Worm (Caenorhabditis elegans) whole organism, young adult: ENCODE results near the gene col-71.
A peak's percentile ranks its signal among the peaks of the same experiment; 100 is the strongest.

Source experiments
- B0019.2 ChIP-seq: fragments of 200-800 bp; sonication (Bioruptor generic); conservative IDR thresholded peaks from 2 replicates; pipeline ENCODE4 v1.3.6; 2022; ENCODE audit warnings: missing genetic modification reagents, missing genetic modification characterization, missing compliant biosample characterization
- B0035.1 ChIP-seq: sonication (generic microtip); optimal IDR thresholded peaks from 2 replicates; lab custom pipeline; 2016; ENCODE audit warnings: missing genetic modification characterization, mild to moderate bottlenecking, missing compliant biosample characterization, missing genotype, missing genetic modification reagents
- B0336.3 ChIP-seq: fragments of 200-800 bp; sonication (Bioruptor generic); IDR thresholded peaks from 2 replicates; pipeline ENCODE4 v1.3.6; 2022; ENCODE audit warnings: missing genetic modification characterization, missing compliant biosample characterization
- C06A6.2 ChIP-seq: fragments of 200-800 bp; sonication (Bioruptor generic); conservative IDR thresholded peaks from 2 replicates; pipeline ENCODE4 v1.3.6; 2022; ENCODE audit warnings: missing genetic modification characterization, missing compliant biosample characterization
- C17E4.6 ChIP-seq: fragments of 200-800 bp; sonication (Bioruptor generic); IDR thresholded peaks from 2 replicates; pipeline ENCODE4 v1.3.6; 2022; ENCODE audit warnings: missing genetic modification reagents, missing genetic modification characterization, missing compliant biosample characterization
- D2030.7 ChIP-seq: fragments of 200-800 bp; sonication (Bioruptor generic); IDR thresholded peaks from 2 replicates; pipeline ENCODE4 v1.3.6; 2022; ENCODE audit warnings: missing genetic modification reagents, missing genetic modification characterization, missing compliant biosample characterization
- F10E7.11 ChIP-seq: sonication (generic microtip); optimal IDR thresholded peaks from 2 replicates; lab custom pipeline; 2017; ENCODE audit warnings: mild to moderate bottlenecking, missing genetic modification characterization, moderate library complexity, missing compliant biosample characterization
- F39B2.1 ChIP-seq: fragments of 200-800 bp; sonication (Bioruptor generic); IDR thresholded peaks from 2 replicates; pipeline ENCODE4 v1.3.6; 2022; ENCODE audit warnings: missing genetic modification reagents, missing genetic modification characterization, missing compliant biosample characterization
- F49E8.2 ChIP-seq: sonication (generic microtip); optimal IDR thresholded peaks from 3 replicates; lab custom pipeline; 2017; ENCODE audit warnings: missing genetic modification characterization, mild to moderate bottlenecking, missing compliant biosample characterization, antibody characterized with exemption, moderate library complexity; ENCODE audit not compliant: insufficient read depth
- F52B5.7 ChIP-seq: sonication (generic microtip); optimal IDR thresholded peaks from 2 replicates; lab custom pipeline; 2016; ENCODE audit warnings: mild to moderate bottlenecking, missing genetic modification characterization, missing compliant biosample characterization
- F55B11.4 ChIP-seq: sonication (generic microtip); optimal IDR thresholded peaks from 2 replicates; lab custom pipeline; 2016; ENCODE audit warnings: missing compliant biosample characterization, missing genetic modification characterization, borderline replicate concordance; ENCODE audit not compliant: insufficient read depth
- F57C9.4 ChIP-seq: sonication (generic microtip); optimal IDR thresholded peaks from 2 replicates; lab custom pipeline; 2017; ENCODE audit warnings: mild to moderate bottlenecking, missing genetic modification characterization, missing compliant biosample characterization
- T26A5.8 ChIP-seq: sonication (generic microtip); optimal IDR thresholded peaks from 2 replicates; lab custom pipeline; 2016; ENCODE audit warnings: missing genetic modification characterization, missing compliant biosample characterization
- Y53F4B.3 ChIP-seq: fragments of 200-800 bp; sonication (Bioruptor generic); IDR thresholded peaks from 2 replicates; pipeline ENCODE4 v1.3.6; 2022; ENCODE audit warnings: missing genetic modification reagents, missing genetic modification characterization, missing compliant biosample characterization
- Y67H2A.10 ChIP-seq: fragments of 200-800 bp; sonication (Bioruptor generic); conservative IDR thresholded peaks from 2 replicates; pipeline ENCODE4 v1.3.6; 2022; ENCODE audit warnings: missing genetic modification reagents, missing genetic modification characterization, missing compliant biosample characterization
- akir-1 ChIP-seq: fragments of 200-800 bp; sonication (Bioruptor generic); optimal IDR thresholded peaks from 2 replicates; lab custom pipeline; 2018; ENCODE audit warnings: mild to moderate bottlenecking, missing genetic modification characterization, moderate library complexity, missing compliant biosample characterization
- aptf-2 ChIP-seq: fragments of 200-800 bp; sonication (Bioruptor generic); conservative IDR thresholded peaks from 2 replicates; pipeline ENCODE4 v1.3.6; 2022; ENCODE audit warnings: missing genetic modification reagents, missing genetic modification characterization, missing compliant biosample characterization
- attf-6 ChIP-seq: fragments of 200-800 bp; sonication (Bioruptor generic); IDR thresholded peaks from 2 replicates; pipeline ENCODE4 v1.3.6; 2022; ENCODE audit warnings: missing genetic modification reagents, missing genetic modification characterization, missing compliant biosample characterization
- ceh-27 ChIP-seq: fragments of 200-800 bp; sonication (Bioruptor generic); optimal IDR thresholded peaks from 2 replicates; lab custom pipeline; 2018; ENCODE audit warnings: mild to moderate bottlenecking, missing genetic modification characterization, moderate library complexity, missing compliant biosample characterization
- ceh-91 ChIP-seq: fragments of 200-800 bp; sonication (Bioruptor generic); IDR thresholded peaks from 2 replicates; pipeline ENCODE4 v1.3.6; 2022; ENCODE audit warnings: missing genetic modification reagents, missing genetic modification characterization, missing compliant biosample characterization
- die-1 ChIP-seq: sonication (generic microtip); optimal IDR thresholded peaks from 2 replicates; lab custom pipeline; 2016; ENCODE audit warnings: missing genotype, mild to moderate bottlenecking, missing genetic modification characterization, missing compliant biosample characterization
- dpff-1 ChIP-seq: sonication (generic microtip); optimal IDR thresholded peaks from 2 replicates; lab custom pipeline; 2017; ENCODE audit warnings: mild to moderate bottlenecking, missing genetic modification characterization, missing compliant biosample characterization
- dpl-1 ChIP-seq: fragments of 150-350 bp; optimal IDR thresholded peaks from 2 replicates; lab custom pipeline; 2014; ENCODE audit warnings: missing biosample characterization, missing genetic modification reagents, missing genetic modification characterization
- efl-1 ChIP-seq: fragments of 150-350 bp; optimal IDR thresholded peaks from 2 replicates; lab custom pipeline; 2014; ENCODE audit warnings: missing biosample characterization, missing genetic modification reagents, missing genetic modification characterization
- egl-18 ChIP-seq: fragments of 200-800 bp; sonication (Bioruptor generic); IDR thresholded peaks from 2 replicates; pipeline ENCODE4 v1.3.6; 2022; ENCODE audit warnings: missing genetic modification reagents, missing genetic modification characterization, missing compliant biosample characterization
- hmg-1.2 ChIP-seq: fragments of 200-800 bp; sonication (Bioruptor generic); IDR thresholded peaks from 2 replicates; pipeline ENCODE4 v1.3.6; 2022; ENCODE audit warnings: missing genetic modification reagents, missing genetic modification characterization, missing compliant biosample characterization
- hsf-1 ChIP-seq: fragments of 200-800 bp; sonication (Bioruptor generic); IDR thresholded peaks from 2 replicates; pipeline ENCODE4 v1.3.6; 2022; ENCODE audit warnings: missing genetic modification reagents, missing genetic modification characterization, missing compliant biosample characterization
- let-526 ChIP-seq: fragments of 200-800 bp; sonication (Bioruptor generic); IDR thresholded peaks from 2 replicates; pipeline ENCODE4 v1.3.6; 2022; ENCODE audit warnings: missing genetic modification reagents, missing genetic modification characterization, missing compliant biosample characterization
- lin-40 ChIP-seq: sonication (generic microtip); optimal IDR thresholded peaks from 2 replicates; lab custom pipeline; 2016; ENCODE audit warnings: missing genetic modification characterization, mild to moderate bottlenecking, missing compliant biosample characterization, missing genotype, missing genetic modification reagents
- lsl-1 ChIP-seq: fragments of 200-800 bp; sonication (Bioruptor generic); optimal IDR thresholded peaks from 2 replicates; lab custom pipeline; 2018; ENCODE audit warnings: mild to moderate bottlenecking, missing genetic modification characterization, moderate library complexity, missing compliant biosample characterization
- lsy-27 ChIP-seq: sonication (generic microtip); optimal IDR thresholded peaks from 2 replicates; lab custom pipeline; 2017; ENCODE audit warnings: missing genetic modification characterization, mild to moderate bottlenecking, missing compliant biosample characterization, antibody characterized with exemption, missing genotype, borderline replicate concordance; ENCODE audit not compliant: insufficient read depth
- madf-8 ChIP-seq: fragments of 200-800 bp; sonication (Bioruptor generic); conservative IDR thresholded peaks from 2 replicates; pipeline ENCODE4 v1.3.6; 2022; ENCODE audit warnings: missing genetic modification reagents, missing genetic modification characterization, missing compliant biosample characterization
- nfyb-1 ChIP-seq: fragments of 200-800 bp; sonication (Bioruptor generic); IDR thresholded peaks from 2 replicates; pipeline ENCODE4 v1.3.6; 2022; ENCODE audit warnings: missing genetic modification reagents, missing genetic modification characterization, missing compliant biosample characterization
- nhr-120 ChIP-seq: fragments of 200-800 bp; sonication (Bioruptor generic); IDR thresholded peaks from 2 replicates; pipeline ENCODE4 v1.3.6; 2022; ENCODE audit warnings: missing genetic modification characterization, missing compliant biosample characterization
- repo-1 ChIP-seq: sonication (generic microtip); optimal IDR thresholded peaks from 2 replicates; lab custom pipeline; 2017; ENCODE audit warnings: mild to moderate bottlenecking, missing genetic modification characterization, missing compliant biosample characterization
- rpc-1 ChIP-seq, 2 experiments: fragments of 150-350 bp in 1 of 2; sonication (generic microtip) in 1 of 2; optimal IDR thresholded peaks; 2 replicates each; lab custom pipeline; 2014 to 2018; ENCODE audit warnings: missing biosample characterization in 1 of 2, missing genetic modification characterization in 1 of 2, missing genetic modification reagents in 1 of 2, missing genotype in 1 of 2
- snpc-1.3 ChIP-seq: sonication (generic microtip); optimal IDR thresholded peaks from 2 replicates; lab custom pipeline; 2017; ENCODE audit warnings: missing genetic modification characterization, mild to moderate bottlenecking, missing compliant biosample characterization, antibody characterized with exemption, moderate library complexity, missing genotype, missing genetic modification reagents; ENCODE audit not compliant: insufficient read depth
- snpc-3.4 ChIP-seq: sonication (generic microtip); optimal IDR thresholded peaks from 2 replicates; lab custom pipeline; 2017; ENCODE audit warnings: missing genetic modification characterization, mild to moderate bottlenecking, missing compliant biosample characterization, antibody characterized with exemption, moderate library complexity, missing genotype, missing genetic modification reagents
- snpc-4 ChIP-seq, 5 experiments: fragments of 150-350 bp in 1 of 5; sonication (generic microtip) in 4 of 5; optimal IDR thresholded peaks; 2 replicates each; lab custom pipeline; 2014 to 2018; ENCODE audit warnings: missing genetic modification characterization in 5 of 5, missing biosample characterization in 3 of 5, antibody characterized with exemption in 2 of 5, mild to moderate bottlenecking in 2 of 5, missing compliant biosample characterization in 2 of 5, missing genotype in 2 of 5, moderate library complexity in 2 of 5, missing genetic modification reagents in 1 of 5
- unc-130 ChIP-seq: sonication (generic microtip); optimal IDR thresholded peaks from 2 replicates; lab custom pipeline; 2016; ENCODE audit warnings: missing genetic modification reagents, missing genetic modification characterization, missing compliant biosample characterization
- unc-62 ChIP-seq: fragments of 150-350 bp; optimal IDR thresholded peaks from 2 replicates; lab custom pipeline; 2014; ENCODE audit warnings: missing biosample characterization, missing genetic modification reagents, missing genetic modification characterization
- xnd-1 ChIP-seq: sonication (generic microtip); optimal IDR thresholded peaks from 2 replicates; lab custom pipeline; 2016; ENCODE audit warnings: missing genotype, missing genetic modification reagents, missing genetic modification characterization, missing compliant biosample characterization
- zfh-2 ChIP-seq: fragments of 200-800 bp; sonication (Bioruptor generic); conservative IDR thresholded peaks from 2 replicates; pipeline ENCODE4 v1.3.6; 2022; ENCODE audit warnings: missing genetic modification reagents, missing genetic modification characterization, missing compliant biosample characterization
- ztf-18 ChIP-seq: sonication (generic microtip); optimal IDR thresholded peaks from 2 replicates; lab custom pipeline; 2016; ENCODE audit warnings: missing genotype, mild to moderate bottlenecking, missing genetic modification characterization, missing compliant biosample characterization
- ztf-26 ChIP-seq: sonication (generic microtip); optimal IDR thresholded peaks from 2 replicates; lab custom pipeline; 2017; ENCODE audit warnings: missing genetic modification characterization, missing compliant biosample characterization
- ztf-3 ChIP-seq: fragments of 200-800 bp; sonication (Bioruptor generic); optimal IDR thresholded peaks from 2 replicates; lab custom pipeline; 2018; ENCODE audit warnings: mild to moderate bottlenecking, missing genetic modification characterization, missing compliant biosample characterization

The col-71 gene

DNA sequence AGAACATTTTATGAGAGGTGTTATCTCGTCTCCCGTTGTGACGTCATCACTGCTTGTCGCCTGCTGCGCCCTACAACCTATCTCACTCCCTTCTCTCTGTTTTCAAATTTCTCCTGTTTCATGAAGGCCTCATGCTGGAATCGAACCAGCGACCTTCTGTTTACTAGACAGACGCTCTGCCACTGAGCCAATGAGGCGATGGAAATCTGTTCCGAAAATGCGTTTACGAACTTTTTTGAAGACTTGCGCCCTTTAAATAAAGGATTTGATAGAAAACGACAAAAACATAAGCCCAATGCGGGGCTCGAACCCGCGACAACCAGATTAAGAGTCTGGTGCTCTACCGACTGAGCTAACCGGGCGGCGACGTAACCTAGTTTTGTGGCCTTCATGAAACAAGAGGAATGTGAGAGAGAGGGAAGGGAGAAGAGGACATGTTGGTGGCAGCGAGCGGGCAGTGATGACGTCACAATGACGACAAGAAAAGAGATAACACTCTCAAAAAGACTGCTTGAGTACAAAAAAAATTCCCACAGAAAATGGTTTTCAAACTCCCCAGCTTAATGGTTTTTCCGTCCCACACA lies 16.7 kb upstream of the col-71 start, which contains the start of gene clec-126 (continued):
- TF ChIP-seq ztf-26 (peak; percentile 93), snpc-4 (GFP tag; optimal IDR thresholded peaks at IDR 0.05; lab: Kevin White, UChicago) (peak; percentile 75), snpc-4 (tag; optimal IDR thresholded peaks at IDR 0.05; lab: Kevin White, UChicago) (peak; percentile 50 to 85 (median 82)), C17E4.6 (GFP tag; lab: Robert Waterston, UW) (0 out of 2 replicates have a peak, but pooled peaks have one; percentile 16), attf-6 (GFP tag; lab: Robert Waterston, UW) (no peak), aptf-2 (GFP tag; lab: Robert Waterston, UW) (no peak), F49E8.2 (tag; lab: Kevin White, UChicago) (no peak), snpc-1.3 (tag; lab: Kevin White, UChicago) (peak; percentile 80), nhr-120 (GFP tag; lab: Robert Waterston, UW) (no peak), hmg-1.2 (GFP tag; lab: Robert Waterston, UW) (peak; percentile 77), Y53F4B.3 (no peak), lsy-27 (tag; lab: Kevin White, UChicago) (peak; percentile 87), snpc-3.4 (tag; lab: Kevin White, UChicago) (peak; percentile 62), ztf-18 (peak; percentile 77), F39B2.1 (no peak), egl-18 (GFP tag; lab: Robert Waterston, UW) (no peak), lin-40 (peak; percentile 94), akir-1 (GFP tag; lab: Kevin White, UChicago) (no peak), C06A6.2 (peak; percentile 50; the same call in 1 of the 2 replicates), madf-8 (GFP tag; lab: Robert Waterston, UW) (0 out of 2 replicates have a peak, but pooled peaks have one; percentile 11), Y67H2A.10 (GFP tag; lab: Robert Waterston, UW) (no peak), hsf-1 (0 out of 2 replicates have a peak, but pooled peaks have one; percentile 33), B0336.3 (GFP tag; lab: Robert Waterston, UW) (peak; percentile 91), lsl-1 (GFP tag; lab: Kevin White, UChicago) (peak; percentile 66), ztf-3 (GFP tag; lab: Kevin White, UChicago) (no peak), xnd-1 (tag; lab: Kevin White, UChicago) (peak; percentile 26), B0019.2 (GFP tag; lab: Robert Waterston, UW) (0 out of 2 replicates have a peak, but pooled peaks have one; percentile 6), F10E7.11 (tag; lab: Kevin White, UChicago) (no peak), F55B11.4 (tag; lab: Kevin White, UChicago) (no peak), ceh-27 (GFP tag; lab: Kevin White, UChicago) (peak; percentile 45), F52B5.7 (peak; percentile 51), D2030.7 (GFP tag; lab: Robert Waterston, UW) (peak; percentile 89), let-526 (GFP tag; lab: Robert Waterston, UW) (no peak), nfyb-1 (peak; percentile 89), dpl-1 (GFP tag; lab: Kevin White, UChicago) (peak; percentile 31), dpff-1 (tag; lab: Kevin White, UChicago) (no peak), die-1 (peak; percentile 87), unc-130 (GFP tag; lab: Kevin White, UChicago) (peak; percentile 80), zfh-2 (GFP tag; lab: Robert Waterston, UW) (peak; percentile 50; the same call in 1 of the 2 replicates), unc-62 (no peak), repo-1 (tag; lab: Kevin White, UChicago) (peak; percentile 90), rpc-1 (optimal IDR thresholded peaks at IDR 0.05; lab: Kevin White, UChicago) (peak; percentile 88), rpc-1 (tag; optimal IDR thresholded peaks at IDR 0.05; lab: Kevin White, UChicago) (peak; percentile 89), F57C9.4 (no peak), T26A5.8 (tag; lab: Kevin White, UChicago) (no peak), efl-1 (GFP tag; lab: Kevin White, UChicago) (peak; percentile 12), B0035.1 (peak; percentile 84), ceh-91 (GFP tag; lab: Robert Waterston, UW) (0 out of 2 replicates have a peak, but pooled peaks have one; percentile 29)
